Worm (Caenorhabditis elegans) whole organism, L1 larva: ENCODE data around the gene nhr-79.

ENCODE experiments used
- alr-1 ChIP-seq: fragments of 200-800 bp; sonication (Bioruptor generic); optimal IDR thresholded peaks from 2 replicates; lab custom pipeline; 2018; ENCODE audit warnings: borderline replicate concordance, mild to moderate bottlenecking, missing genetic modification characterization, missing compliant biosample characterization
- egl-27 ChIP-seq, 2 experiments: fragments of 150-350 bp in 1 of 2; sonication (generic microtip); optimal IDR thresholded peaks; 3 replicates each; lab custom pipeline; 2017 to 2018; ENCODE audit warnings: missing biosample characterization in 2 of 2, missing genetic modification characterization in 2 of 2, missing genetic modification reagents in 2 of 2
- hpl-2 ChIP-seq: fragments of 150-350 bp; optimal IDR thresholded peaks from 2 replicates; lab custom pipeline; 2014; ENCODE audit warnings: missing biosample characterization, missing genetic modification reagents, missing genetic modification characterization
- jun-1 ChIP-seq: fragments of 150-350 bp; optimal IDR thresholded peaks from 2 replicates; lab custom pipeline; 2014; ENCODE audit warnings: missing biosample characterization, missing genetic modification reagents, missing genetic modification characterization
- mdl-1 ChIP-seq, 2 experiments: fragments of 150-350 bp; optimal IDR thresholded peaks; 2 replicates each; lab custom pipeline; 2014 to 2017; ENCODE audit warnings: missing biosample characterization in 2 of 2, missing genetic modification characterization in 2 of 2, inconsistent platforms in 1 of 2
- nhr-28 ChIP-seq: fragments of 150-350 bp; optimal IDR thresholded peaks from 2 replicates; lab custom pipeline; 2014; ENCODE audit warnings: missing biosample characterization, missing genetic modification characterization
- nhr-76 ChIP-seq: sonication (generic microtip); optimal IDR thresholded peaks from 2 replicates; lab custom pipeline; 2017; ENCODE audit warnings: missing biosample characterization, missing genetic modification characterization
- pag-3 ChIP-seq: sonication (generic microtip); optimal IDR thresholded peaks from 2 replicates; lab custom pipeline; 2017; ENCODE audit warnings: missing genetic modification characterization, mild to moderate bottlenecking, missing compliant biosample characterization, antibody characterized with exemption, borderline replicate concordance; ENCODE audit not compliant: insufficient read depth
- rnt-1 ChIP-seq: sonication (generic microtip); optimal IDR thresholded peaks from 2 replicates; lab custom pipeline; 2016; ENCODE audit warnings: mild to moderate bottlenecking, missing genetic modification characterization, moderate library complexity, missing compliant biosample characterization
- sox-4 ChIP-seq: sonication (generic microtip); optimal IDR thresholded peaks from 2 replicates; lab custom pipeline; 2016; ENCODE audit warnings: missing genetic modification characterization, missing compliant biosample characterization

- TF ChIP-seq jun-1 (tag; lab: Kevin White, UChicago) (no peak), mdl-1 (tag; optimal IDR thresholded peaks at IDR 0.05; lab: Kevin White, UChicago) (no peak), nhr-28 (no peak), egl-27 (tag; optimal IDR thresholded peaks at IDR 0.05; lab: Kevin White, UChicago) (no peak), hpl-2 (GFP tag; lab: Kevin White, UChicago) (no peak), sox-4 (tag; lab: Kevin White, UChicago) (no peak), nhr-76 (tag; lab: Kevin White, UChicago) (no peak), alr-1 (no peak), rnt-1 (tag; lab: Kevin White, UChicago) (no peak), pag-3 (no peak)
Measured at ce11 chrV:19177070-19177469, 34.6 kb downstream of the nhr-79 start.
